Fruit fly (Drosophila melanogaster): ENCODE data around the gene CG17751.
A peak's percentile ranks its signal among the peaks of the same experiment; 100 is the strongest.

CG17751 gene

dm6 chr3R:19644094-19644900, 37.2 kb downstream of the CG17751 start, which contains the start of gene Vha13 (continued):
- TF ChIP-seq CG10979 (tag; optimal IDR thresholded peaks at IDR 0.05) (no peak), Elba2 (GFP tag; optimal IDR thresholded peaks at IDR 0.05) (peak; percentile 53), luna (GFP tag; optimal IDR thresholded peaks at IDR 0.05) (no peak), CG11695 (GFP tag; IDR thresholded peaks at IDR 0.05) (no peak), ewg (GFP tag; optimal IDR thresholded peaks at IDR 0.05) (peak; percentile 98), schlank (tag; optimal IDR thresholded peaks at IDR 0.05) (peak; percentile 12), CG4730 (GFP tag; IDR thresholded peaks at IDR 0.05) (no peak), Tbp (GFP tag; optimal IDR thresholded peaks at IDR 0.05) (no peak), CG2889 (GFP tag; IDR thresholded peaks at IDR 0.05) (no peak), NC2α (GFP tag; optimal IDR thresholded peaks at IDR 0.05) (no peak), row (GFP tag; IDR thresholded peaks at IDR 0.05) (peak; percentile 93), CG5180 (GFP tag; optimal IDR thresholded peaks at IDR 0.05) (no peak), CG2129 (GFP tag; IDR thresholded peaks at IDR 0.05; ENCODE audit: partially characterized antibody) (0 out of 2 replicates have a peak, but pooled peaks have one; percentile 11), Bteb2 (GFP tag; optimal IDR thresholded peaks at IDR 0.05) (no peak), pzg (GFP tag; optimal IDR thresholded peaks at IDR 0.05) (peak; percentile 78), fd102C (GFP tag; optimal IDR thresholded peaks at IDR 0.05) (no peak), CG1024 (GFP tag; IDR thresholded peaks at IDR 0.05) (peak; percentile 14; the same call in 1 of the 2 replicates), hth (optimal IDR thresholded peaks at IDR 0.05) (no peak), CG10147 (GFP tag; optimal IDR thresholded peaks at IDR 0.05) (peak; percentile 34), al (GFP tag; IDR thresholded peaks at IDR 0.05) (0 out of 2 replicates have a peak, but pooled peaks have one; percentile 23), ara (GFP tag; IDR thresholded peaks at IDR 0.05) (peak; percentile 11; the same call in 1 of the 2 replicates), pnt (GFP tag; optimal IDR thresholded peaks at IDR 0.05) (peak; percentile 15), az2 (GFP tag; optimal IDR thresholded peaks at IDR 0.05) (peak; percentile 18), sqz (GFP tag; optimal IDR thresholded peaks at IDR 0.05) (no peak), HmgZ (tag; optimal IDR thresholded peaks at IDR 0.05) (peak; percentile 53), tna (GFP tag; IDR thresholded peaks at IDR 0.05; ENCODE audit: partially characterized antibody) (peak; percentile 18; the same call in 1 of the 2 replicates), tap (tag; optimal IDR thresholded peaks at IDR 0.05) (peak; percentile 4), da (GFP tag; optimal IDR thresholded peaks at IDR 0.05) (no peak), NK7.1 (GFP tag; optimal IDR thresholded peaks at IDR 0.05) (no peak), CG32772 (GFP tag; IDR thresholded peaks at IDR 0.05) (peak; percentile 41; the same call in 1 of the 2 replicates), CG18619 (GFP tag; optimal IDR thresholded peaks at IDR 0.05) (peak; percentile 24), CG8924 (tag; optimal IDR thresholded peaks at IDR 0.05) (peak; percentile 18), Hand (GFP tag; optimal IDR thresholded peaks at IDR 0.05) (peak; percentile 50), CG30020 (tag; optimal IDR thresholded peaks at IDR 0.05) (peak; percentile 15), CG34376 (GFP tag; optimal IDR thresholded peaks at IDR 0.05) (peak; percentile 86), Six4 (GFP tag; optimal IDR thresholded peaks at IDR 0.05) (no peak), zen (tag; optimal IDR thresholded peaks at IDR 0.05) (no peak), Dref (GFP tag; IDR thresholded peaks at IDR 0.05) (peak; percentile 80), Hr39 (optimal IDR thresholded peaks at IDR 0.05) (no peak), CG11093 (GFP tag; IDR thresholded peaks at IDR 0.05) (no peak), Asciz (GFP tag; optimal IDR thresholded peaks at IDR 0.05) (no peak), NfI (GFP tag; optimal IDR thresholded peaks at IDR 0.05) (peak; percentile 10), slp2 (GFP tag; optimal IDR thresholded peaks at IDR 0.05) (no peak), CG14441 (GFP tag; IDR thresholded peaks at IDR 0.05) (peak; percentile 55), ftz-f1 (GFP tag; optimal IDR thresholded peaks at IDR 0.05) (peak; percentile 53), Dad (GFP tag; optimal IDR thresholded peaks at IDR 0.05) (peak; percentile 31), jumu (GFP tag; optimal IDR thresholded peaks at IDR 0.05) (no peak), CG18764 (GFP tag; optimal IDR thresholded peaks at IDR 0.05) (no peak), CG17385 (GFP tag; optimal IDR thresholded peaks at IDR 0.05) (peak; percentile 37), mirr (GFP tag; optimal IDR thresholded peaks at IDR 0.05) (peak; percentile 60)
